Worm (Caenorhabditis elegans) whole organism, L2 larva: ENCODE measurements around the gene B0496.11.

ENCODE experiments used
- aly-2 ChIP-seq: fragments of 150-350 bp; optimal IDR thresholded peaks from 2 replicates; lab custom pipeline; 2014; ENCODE audit warnings: missing biosample characterization, missing genetic modification characterization
- lsy-2 ChIP-seq, 2 experiments: fragments of 150-350 bp in 1 of 2; sonication (generic microtip) in 1 of 2; optimal IDR thresholded peaks; 2 replicates each; lab custom pipeline; 2014 to 2017; ENCODE audit warnings: missing biosample characterization in 2 of 2, missing genetic modification characterization in 2 of 2
- nhr-237 ChIP-seq: fragments of 150-350 bp; optimal IDR thresholded peaks from 2 replicates; lab custom pipeline; 2014; ENCODE audit warnings: missing biosample characterization, missing genetic modification characterization

DNA sequence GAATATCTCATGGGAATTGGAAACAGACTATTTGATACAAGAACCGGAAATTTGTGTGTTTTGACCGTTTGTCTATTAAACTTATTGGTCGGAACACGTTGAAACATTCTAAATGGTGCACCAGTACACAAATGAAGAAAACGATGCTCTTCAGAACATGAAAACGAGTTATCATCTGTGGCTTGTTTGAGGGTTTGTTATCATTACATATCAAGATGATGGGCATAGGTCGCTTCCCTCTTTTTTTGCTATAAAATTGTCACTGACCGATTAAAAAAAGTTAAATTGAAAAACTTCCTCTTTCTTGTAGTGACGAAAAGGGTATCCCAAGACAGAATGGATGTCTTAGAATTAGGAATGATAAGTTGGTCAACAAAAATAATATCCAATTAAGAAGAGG lies 34.9 kb upstream of the B0496.11 start:
- TF ChIP-seq lsy-2 (tag; optimal IDR thresholded peaks at IDR 0.05; lab: Kevin White, UChicago), result no peak
- no peak for TF ChIP-seq nhr-237 (tag; lab: Kevin White, UChicago)
- TF ChIP-seq aly-2, result no peak
